Fruit fly (Drosophila melanogaster) Kc167 (cell line): ENCODE data around the gene Rab9.

ENCODE experiments used
- Myc ChIP-seq: fragments of >200 bp; optimal IDR thresholded peaks from 2 replicates; lab custom pipeline; 2017; ENCODE audit warnings: missing external identifiers
- h ChIP-seq: fragments of >200 bp; optimal IDR thresholded peaks from 3 replicates; lab custom pipeline; 2018; ENCODE audit warnings: missing external identifiers
- insv ChIP-seq: fragments of >200 bp; optimal IDR thresholded peaks from 3 replicates; lab custom pipeline; 2018; ENCODE audit warnings: missing external identifiers
- psq ChIP-seq: fragments of >200 bp; optimal IDR thresholded peaks from 2 replicates; lab custom pipeline; 2017; ENCODE audit warnings: missing external identifiers

- TF ChIP-seq Myc (no peak), psq (lab: Kevin White, UChicago) (no peak), h (no peak), insv (lab: Kevin White, UChicago) (no peak)
Observed at dm6 chr2L:19469090-19469489, 36.7 kb downstream of the Rab9 start.
